Fruit fly (Drosophila melanogaster): ENCODE data around the gene Afti.

Gene Afti

DNA sequence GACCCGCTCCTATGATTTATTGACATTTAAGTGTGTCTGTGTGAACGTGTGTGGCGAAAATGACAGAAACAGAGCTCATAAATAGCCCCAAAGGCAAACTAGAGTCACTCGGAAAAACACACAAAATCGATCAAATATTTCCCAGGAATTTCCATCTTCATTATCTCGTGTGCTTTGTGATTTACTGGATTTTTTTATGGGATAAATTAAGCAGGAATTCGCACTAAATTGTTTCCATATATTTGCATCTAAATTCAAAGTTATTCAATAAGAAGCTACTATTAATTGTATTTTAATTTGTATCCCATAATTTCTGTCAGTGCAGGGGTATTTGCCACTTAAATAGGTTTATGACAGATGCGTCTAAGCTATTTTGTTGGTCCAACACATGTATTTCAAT, 6.2 kb upstream of the Afti start (continued):
- TF ChIP-seq ci (GFP tag; IDR thresholded peaks at IDR 0.05), result 0 out of 3 replicates have a peak, but pooled peaks have one; percentile 47
- TF ChIP-seq CG9932 (GFP tag; IDR thresholded peaks at IDR 0.05), result no peak
- no peak for TF ChIP-seq jigr1 (GFP tag; IDR thresholded peaks at IDR 0.05)
- no peak for TF ChIP-seq ham (GFP tag; IDR thresholded peaks at IDR 0.05)
- TF ChIP-seq Sry-β (GFP tag; optimal IDR thresholded peaks at IDR 0.05), result no peak
- TF ChIP-seq Atf6 (GFP tag; IDR thresholded peaks at IDR 0.05), result no peak
- no peak for TF ChIP-seq CG6683 (GFP tag; optimal IDR thresholded peaks at IDR 0.05)
- no peak for TF ChIP-seq chm (GFP tag; IDR thresholded peaks at IDR 0.05)
- no peak for TF ChIP-seq vnd (GFP tag; IDR thresholded peaks at IDR 0.05; ENCODE audit: partially characterized antibody)
- TF ChIP-seq ara (GFP tag; IDR thresholded peaks at IDR 0.05), result no peak
- no peak for TF ChIP-seq sens-2 (GFP tag; IDR thresholded peaks at IDR 0.05)
- no peak for TF ChIP-seq Pdp1 (GFP tag; optimal IDR thresholded peaks at IDR 0.05)
- peak; percentile 5 for TF ChIP-seq Hsf (GFP tag; optimal IDR thresholded peaks at IDR 0.05)
- TF ChIP-seq lab (GFP tag; optimal IDR thresholded peaks at IDR 0.05), result no peak
- TF ChIP-seq CG43689 (GFP tag; IDR thresholded peaks at IDR 0.05), result no peak
- TF ChIP-seq CG4820 (GFP tag; optimal IDR thresholded peaks at IDR 0.05), result no peak
- no peak for TF ChIP-seq CG7372 (GFP tag; IDR thresholded peaks at IDR 0.05)
- TF ChIP-seq NFAT (GFP tag; IDR thresholded peaks at IDR 0.05), result no peak
- TF ChIP-seq CG13296 (GFP tag; optimal IDR thresholded peaks at IDR 0.05), result no peak
- TF ChIP-seq zen (tag; optimal IDR thresholded peaks at IDR 0.05), result no peak
- TF ChIP-seq Chrac-16 (GFP tag; optimal IDR thresholded peaks at IDR 0.05), result no peak
- TF ChIP-seq slbo (GFP tag; IDR thresholded peaks at IDR 0.05), result no peak
- no peak for TF ChIP-seq dati (GFP tag; IDR thresholded peaks at IDR 0.05)
- peak; percentile 15 for TF ChIP-seq CG12659 (GFP tag; optimal IDR thresholded peaks at IDR 0.05)
- TF ChIP-seq CG8359 (GFP tag; optimal IDR thresholded peaks at IDR 0.05; ENCODE audit: borderline replicate concordance), result no peak
- TF ChIP-seq abd-A (tag; optimal IDR thresholded peaks at IDR 0.05), result no peak
- TF ChIP-seq pros (GFP tag; optimal IDR thresholded peaks at IDR 0.05), result no peak
- TF ChIP-seq yki (optimal IDR thresholded peaks at IDR 0.05), result no peak
- TF ChIP-seq Ets65A (GFP tag), result no peak
- no peak for TF ChIP-seq CG14441 (GFP tag; IDR thresholded peaks at IDR 0.05)
- peak; percentile 10 for TF ChIP-seq CG2875 (GFP tag; optimal IDR thresholded peaks at IDR 0.05)
- TF ChIP-seq pho (GFP tag; optimal IDR thresholded peaks at IDR 0.05), result no peak
- TF ChIP-seq her (GFP tag; optimal IDR thresholded peaks at IDR 0.05), result no peak
- no peak for TF ChIP-seq Awh (GFP tag; IDR thresholded peaks at IDR 0.05)
- no peak for TF ChIP-seq CkIIα-i1 (GFP tag; IDR thresholded peaks at IDR 0.05)
- TF ChIP-seq CG12155 (GFP tag; optimal IDR thresholded peaks at IDR 0.05), result no peak
- no peak for TF ChIP-seq CG15601 (tag; optimal IDR thresholded peaks at IDR 0.05)
- peak; percentile 13 for TF ChIP-seq CG14710 (tag; optimal IDR thresholded peaks at IDR 0.05)
- TF ChIP-seq peb (GFP tag; IDR thresholded peaks at IDR 0.05), result no peak
- no peak for TF ChIP-seq CG17186 (GFP tag; optimal IDR thresholded peaks at IDR 0.05)
- peak; percentile 29 for TF ChIP-seq Ssrp (tag; optimal IDR thresholded peaks at IDR 0.05)
- TF ChIP-seq CG10147 (GFP tag; optimal IDR thresholded peaks at IDR 0.05), result peak; percentile 17
- TF ChIP-seq Dref (GFP tag; IDR thresholded peaks at IDR 0.05), result no peak
- TF ChIP-seq hth (optimal IDR thresholded peaks at IDR 0.05), result no peak
- TF ChIP-seq tna (GFP tag; IDR thresholded peaks at IDR 0.05; ENCODE audit: partially characterized antibody), result no peak
- TF ChIP-seq disco-r (GFP tag; optimal IDR thresholded peaks at IDR 0.05), result no peak
- no peak for TF ChIP-seq CG6689 (GFP tag; IDR thresholded peaks at IDR 0.05)
- no peak for TF ChIP-seq CG15696 (tag; optimal IDR thresholded peaks at IDR 0.05)
- TF ChIP-seq Kr (GFP tag; optimal IDR thresholded peaks at IDR 0.05), result no peak
- no peak for TF ChIP-seq pan (optimal IDR thresholded peaks at IDR 0.05)
- TF ChIP-seq pan (GFP tag; optimal IDR thresholded peaks at IDR 0.05 in 1 of 2, IDR thresholded peaks at IDR 0.05 in 1 of 2), result peak in 1 of 2 experiments; percentile 56
- no peak for TF ChIP-seq Dfd (GFP tag; optimal IDR thresholded peaks at IDR 0.05)
- TF ChIP-seq Bteb2 (GFP tag; optimal IDR thresholded peaks at IDR 0.05), result no peak

All from whole organism, embryonic.